Worm (Caenorhabditis elegans) whole organism, mixed stage, embryonic: ENCODE data around the gene F10A3.17.

Experiments
- elt-3 ChIP-seq: fragments of 150-350 bp; optimal IDR thresholded peaks from 2 replicates; lab custom pipeline; 2014; ENCODE audit warnings: missing biosample characterization, missing genetic modification characterization
- hlh-1 ChIP-seq: fragments of 150-350 bp; optimal IDR thresholded peaks from 2 replicates; lab custom pipeline; 2014; ENCODE audit warnings: missing biosample characterization, missing genetic modification reagents, missing genetic modification characterization
- lin-13 ChIP-seq: fragments of 150-350 bp; optimal IDR thresholded peaks from 2 replicates; lab custom pipeline; 2014; ENCODE audit warnings: missing biosample characterization, missing genetic modification characterization
- nhr-237 ChIP-seq: fragments of 150-350 bp; optimal IDR thresholded peaks from 2 replicates; lab custom pipeline; 2014; ENCODE audit warnings: missing biosample characterization, missing genetic modification characterization
- unc-62 ChIP-seq: fragments of 150-350 bp; optimal IDR thresholded peaks from 2 replicates; lab custom pipeline; 2014; ENCODE audit warnings: missing biosample characterization, missing genetic modification reagents, missing genetic modification characterization

- TF ChIP-seq hlh-1 (tag; lab: Kevin White, UChicago) (no peak), unc-62 (GFP tag; lab: Kevin White, UChicago) (no peak), lin-13 (tag; lab: Kevin White, UChicago) (no peak), nhr-237 (tag; lab: Kevin White, UChicago) (no peak), elt-3 (tag; lab: Kevin White, UChicago) (no peak)
These were observed 10.7 kb downstream of the F10A3.17 start, which contains the start of gene F10A3.4 for ce11 chrV:16148805-16149204.
